Fruit fly (Drosophila melanogaster) whole organism, prepupa: ENCODE data around the gene CG10089.

Source experiments
- CG3919 ChIP-seq: fragments of 200-800 bp; sonication (Bioruptor generic); optimal IDR thresholded peaks from 3 replicates; lab custom pipeline; 2016; ENCODE audit warnings: missing biosample characterization, missing genetic modification characterization
- Gug ChIP-seq: fragments of 200-800 bp; sonication (Bioruptor generic); IDR thresholded peaks from 2 replicates; pipeline ENCODE4 v1.3.6; 2022; ENCODE audit warnings: missing biosample characterization, missing genetic modification characterization
- Lpt ChIP-seq: fragments of 200-800 bp; sonication (Bioruptor generic); optimal IDR thresholded peaks from 3 replicates; lab custom pipeline; 2016; ENCODE audit warnings: missing biosample characterization, missing genetic modification characterization
- achi ChIP-seq: fragments of 200-800 bp; sonication (Bioruptor generic); optimal IDR thresholded peaks from 3 replicates; lab custom pipeline; 2016; ENCODE audit warnings: missing biosample characterization, missing genetic modification characterization
- cyc ChIP-seq: fragments of 200-800 bp; sonication (Bioruptor generic); optimal IDR thresholded peaks from 3 replicates; lab custom pipeline; 2016; ENCODE audit warnings: missing biosample characterization, missing genetic modification characterization

- TF ChIP-seq CG3919 (peak; percentile 16), Gug (no peak), cyc (GFP tag; lab: Kevin White, UChicago) (no peak), achi (no peak), Lpt (GFP tag; lab: Kevin White, UChicago) (peak; percentile 36)
Measured at dm6 chr3L:13497720-13498355, 23.3 kb upstream of the CG10089 start.
